Worm (Caenorhabditis elegans) whole organism, L3 larva: ENCODE measurements around the gene srbc-55.
"Not testable (repeated sequence)": the region's sequence is repeated elsewhere in the genome, so short reads cannot be mapped to it uniquely, and the experiment has no call there.

Experiments used
- ZK546.5 ChIP-seq: sonication (generic microtip); optimal IDR thresholded peaks from 2 replicates; lab custom pipeline; 2017; ENCODE audit warnings: missing biosample characterization, missing genetic modification characterization
- ama-1 ChIP-seq: fragments of 150-350 bp; optimal IDR thresholded peaks from 2 replicates; lab custom pipeline; 2018
- ceh-16 ChIP-seq: sonication (generic microtip); optimal IDR thresholded peaks from 2 replicates; lab custom pipeline; 2017; ENCODE audit warnings: missing biosample characterization, missing genetic modification characterization
- ceh-28 ChIP-seq: fragments of 150-350 bp; optimal IDR thresholded peaks from 2 replicates; lab custom pipeline; 2014; ENCODE audit warnings: missing biosample characterization, missing genetic modification reagents, missing genetic modification characterization
- ceh-82 ChIP-seq: fragments of 150-350 bp; optimal IDR thresholded peaks from 2 replicates; lab custom pipeline; 2014; ENCODE audit warnings: missing biosample characterization, missing genetic modification characterization
- ceh-9 ChIP-seq: sonication (generic microtip); optimal IDR thresholded peaks from 2 replicates; lab custom pipeline; 2018; ENCODE audit warnings: missing biosample characterization, missing genetic modification characterization
- egl-27 ChIP-seq: sonication (generic microtip); optimal IDR thresholded peaks from 4 replicates; lab custom pipeline; 2017; ENCODE audit warnings: missing biosample characterization, missing genetic modification reagents, missing genetic modification characterization
- elt-2 ChIP-seq: sonication (generic microtip); optimal IDR thresholded peaks from 2 replicates; lab custom pipeline; 2016; ENCODE audit warnings: missing genetic modification reagents, mild to moderate bottlenecking, missing genetic modification characterization, missing compliant biosample characterization
- elt-3 ChIP-seq, 3 experiments: fragments of 150-350 bp in 1 of 3; sonication (generic microtip) in 2 of 3; optimal IDR thresholded peaks; 2 replicates in 2 of 3; 4 replicates in 1 of 3; lab custom pipeline; 2014 to 2017; ENCODE audit warnings: missing biosample characterization in 3 of 3, missing genetic modification characterization in 3 of 3
- fkh-10 ChIP-seq: sonication (generic microtip); optimal IDR thresholded peaks from 2 replicates; lab custom pipeline; 2017; ENCODE audit warnings: missing biosample characterization, missing genetic modification reagents, missing genetic modification characterization
- jun-1 ChIP-seq: fragments of 150-350 bp; optimal IDR thresholded peaks from 2 replicates; lab custom pipeline; 2014; ENCODE audit warnings: missing biosample characterization, missing genetic modification reagents, missing genetic modification characterization
- lin-15B ChIP-seq: fragments of 150-350 bp; optimal IDR thresholded peaks from 2 replicates; lab custom pipeline; 2014; ENCODE audit warnings: missing biosample characterization, missing genetic modification characterization
- lin-39 ChIP-seq: fragments of 150-350 bp; optimal IDR thresholded peaks from 2 replicates; lab custom pipeline; 2018; ENCODE audit warnings: missing biosample characterization, missing genetic modification reagents, missing genetic modification characterization
- lsy-12 ChIP-seq: sonication (generic microtip); optimal IDR thresholded peaks from 2 replicates; lab custom pipeline; 2016; ENCODE audit warnings: mild to moderate bottlenecking, missing genetic modification characterization, missing compliant biosample characterization
- mdl-1 ChIP-seq: fragments of 150-350 bp; optimal IDR thresholded peaks from 2 replicates; lab custom pipeline; 2014; ENCODE audit warnings: missing biosample characterization, missing genetic modification characterization
- nfya-1 ChIP-seq: sonication (generic microtip); optimal IDR thresholded peaks from 2 replicates; lab custom pipeline; 2017; ENCODE audit warnings: missing genetic modification characterization, mild to moderate bottlenecking, missing compliant biosample characterization, antibody characterized with exemption, moderate library complexity; ENCODE audit not compliant: insufficient read depth
- nhr-11 ChIP-seq: fragments of 150-350 bp; optimal IDR thresholded peaks from 2 replicates; lab custom pipeline; 2014; ENCODE audit warnings: missing biosample characterization, missing genetic modification characterization
- nhr-12 ChIP-seq: fragments of 150-350 bp; optimal IDR thresholded peaks from 2 replicates; lab custom pipeline; 2014; ENCODE audit warnings: missing biosample characterization, missing genetic modification characterization
- nhr-23 ChIP-seq: fragments of 150-350 bp; optimal IDR thresholded peaks from 2 replicates; lab custom pipeline; 2014; ENCODE audit warnings: missing biosample characterization, missing genetic modification reagents, missing genetic modification characterization
- nhr-25 ChIP-seq: sonication (generic microtip); optimal IDR thresholded peaks from 2 replicates; lab custom pipeline; 2017; ENCODE audit warnings: missing biosample characterization, missing genetic modification characterization
- nhr-76 ChIP-seq: fragments of 150-350 bp; sonication (generic microtip); optimal IDR thresholded peaks from 5 replicates; lab custom pipeline; 2014; ENCODE audit warnings: missing biosample characterization, missing genetic modification characterization
- nhr-77 ChIP-seq: fragments of 150-350 bp; optimal IDR thresholded peaks from 2 replicates; lab custom pipeline; 2014; ENCODE audit warnings: missing biosample characterization, missing genetic modification characterization
- pha-4 ChIP-seq: fragments of 150-350 bp; optimal IDR thresholded peaks from 2 replicates; lab custom pipeline; 2014; ENCODE audit warnings: missing biosample characterization, missing genetic modification reagents, missing genetic modification characterization
- sea-2 ChIP-seq: fragments of 150-350 bp; sonication (generic microtip); optimal IDR thresholded peaks from 4 replicates; lab custom pipeline; 2014; ENCODE audit warnings: missing biosample characterization, missing genetic modification reagents, missing genetic modification characterization
- skn-1 ChIP-seq: fragments of 150-350 bp; optimal IDR thresholded peaks from 2 replicates; lab custom pipeline; 2014; ENCODE audit warnings: missing biosample characterization, missing genetic modification characterization
- snpc-4 ChIP-seq: fragments of 150-350 bp; optimal IDR thresholded peaks from 2 replicates; lab custom pipeline; 2014; ENCODE audit warnings: missing biosample characterization, missing genetic modification characterization
- unc-39 ChIP-seq: sonication (generic microtip); optimal IDR thresholded peaks from 4 replicates; lab custom pipeline; 2017; ENCODE audit warnings: missing biosample characterization, missing genetic modification characterization
- unc-62 ChIP-seq: fragments of 150-350 bp; sonication (generic microtip); optimal IDR thresholded peaks from 4 replicates; lab custom pipeline; 2014; ENCODE audit warnings: missing biosample characterization, missing genetic modification reagents, missing genetic modification characterization
- zag-1 ChIP-seq: fragments of 150-350 bp; optimal IDR thresholded peaks from 2 replicates; lab custom pipeline; 2014; ENCODE audit warnings: missing biosample characterization, missing genetic modification characterization
- ztf-11 ChIP-seq: fragments of 150-350 bp; optimal IDR thresholded peaks from 2 replicates; lab custom pipeline; 2014; ENCODE audit warnings: missing biosample characterization, missing genetic modification characterization
- ztf-4 ChIP-seq: fragments of 150-350 bp; optimal IDR thresholded peaks from 2 replicates; lab custom pipeline; 2014; ENCODE audit warnings: missing biosample characterization, missing genetic modification characterization

The srbc-55 gene

ce11 chrV:15803079-15803478 lies 26.7 kb downstream of the srbc-55 start, which contains the start of gene srd-27:
TSS of gene srd-27 (plus strand) at chrV:15803379.
- TF ChIP-seq lsy-12 (tag; lab: Kevin White, UChicago); zag-1 (tag; lab: Kevin White, UChicago); ama-1: not testable (repeated sequence)

ce11 chrV:15802623-15803022 lies 27.2 kb downstream of the srbc-55 start, which contains the start of gene T26E4.9:
TSS of gene T26E4.9 (minus strand) at chrV:15802723.
- not testable (repeated sequence) for TF ChIP-seq ceh-16; ztf-11 (tag; lab: Kevin White, UChicago); nhr-76 (tag; lab: Kevin White, UChicago)

- TF ChIP-seq ceh-16 = no peak
- no peak for TF ChIP-seq lin-15B (tag; lab: Kevin White, UChicago)
- no peak for TF ChIP-seq egl-27 (tag; lab: Kevin White, UChicago)
- no peak for TF ChIP-seq fkh-10 (GFP tag; lab: Kevin White, UChicago)
Measured at ce11 chrV:15798108-15798507, 31.7 kb downstream of the srbc-55 start, which contains the start of gene T26E4.10. TSS of gene T26E4.10 (minus strand) at chrV:15798208.

- TF ChIP-seq lin-15B (tag; lab: Kevin White, UChicago) (no peak), elt-3 (tag; optimal IDR thresholded peaks at IDR 0.05; lab: Kevin White, UChicago) (no peak), egl-27 (tag; lab: Kevin White, UChicago) (no peak), ztf-4 (tag; lab: Kevin White, UChicago) (no peak), skn-1 (tag; lab: Kevin White, UChicago) (no peak), nhr-25 (tag; lab: Kevin White, UChicago) (no peak), elt-2 (no peak), nhr-12 (tag; lab: Kevin White, UChicago) (no peak), nhr-23 (tag; lab: Kevin White, UChicago) (no peak), nfya-1 (tag; lab: Kevin White, UChicago) (no peak)
Measured at ce11 chrV:15796087-15796486, 33.7 kb downstream of the srbc-55 start, which contains the start of gene nhr-223. TSS of gene nhr-223 (plus strand) at chrV:15796387.

- no peak for TF ChIP-seq ZK546.5 (tag; lab: Kevin White, UChicago)
- no peak for TF ChIP-seq lin-15B (tag; lab: Kevin White, UChicago)
- no peak for TF ChIP-seq nfya-1 (tag; lab: Kevin White, UChicago)
- TF ChIP-seq elt-2 = no peak
- no peak for TF ChIP-seq ceh-82 (tag; lab: Kevin White, UChicago)
- no peak for TF ChIP-seq nhr-12 (tag; lab: Kevin White, UChicago)
- TF ChIP-seq nhr-76 (tag; lab: Kevin White, UChicago) = no peak
- no peak for TF ChIP-seq mdl-1 (tag; lab: Kevin White, UChicago)
- no peak for TF ChIP-seq unc-39
- TF ChIP-seq pha-4 (tag; lab: Kevin White, UChicago) = no peak
- TF ChIP-seq snpc-4 (tag; lab: Kevin White, UChicago) = no peak
- TF ChIP-seq sea-2 (GFP tag; lab: Kevin White, UChicago) = no peak
- TF ChIP-seq lsy-12 (tag; lab: Kevin White, UChicago) = no peak
- TF ChIP-seq ceh-9 = no peak
- no peak for TF ChIP-seq ztf-4 (tag; lab: Kevin White, UChicago)
- TF ChIP-seq ceh-28 (tag; lab: Kevin White, UChicago) = no peak
- TF ChIP-seq jun-1 (tag; lab: Kevin White, UChicago) = no peak
- no peak for TF ChIP-seq lin-39 (tag; lab: Kevin White, UChicago)
- TF ChIP-seq nhr-11 (tag; lab: Kevin White, UChicago) = no peak
Measured at ce11 chrV:15793270-15793669, 36.5 kb downstream of the srbc-55 start, which contains the start of gene T26E4.7. TSS of gene T26E4.7 (plus strand) at chrV:15793570.

- TF ChIP-seq unc-62 (GFP tag; lab: Kevin White, UChicago) (no peak), nhr-77 (tag; lab: Kevin White, UChicago) (no peak)
- TF ChIP-seq, all 47 proteins: peak for 0
Measured at ce11 chrV:15792409-15792808, 37.4 kb downstream of the srbc-55 start, which contains the start of gene T26E4.4. TSS of gene T26E4.4 (minus strand) at chrV:15792509.
